Worm (Caenorhabditis elegans) whole organism, L3 larva: ENCODE results near the gene C29A12.1.

Experiments used
- R02D3.7 ChIP-seq: fragments of 150-350 bp; optimal IDR thresholded peaks from 2 replicates; lab custom pipeline; 2014; ENCODE audit warnings: missing biosample characterization, missing genetic modification characterization
- ZK546.5 ChIP-seq: sonication (generic microtip); optimal IDR thresholded peaks from 2 replicates; lab custom pipeline; 2017; ENCODE audit warnings: missing biosample characterization, missing genetic modification characterization
- aly-2 ChIP-seq: fragments of 150-350 bp; optimal IDR thresholded peaks from 2 replicates; lab custom pipeline; 2014; ENCODE audit warnings: missing biosample characterization, missing genetic modification characterization
- ama-1 ChIP-seq: fragments of 150-350 bp; optimal IDR thresholded peaks from 2 replicates; lab custom pipeline; 2018
- ceh-16 ChIP-seq: sonication (generic microtip); optimal IDR thresholded peaks from 2 replicates; lab custom pipeline; 2017; ENCODE audit warnings: missing biosample characterization, missing genetic modification characterization
- ceh-28 ChIP-seq: fragments of 150-350 bp; optimal IDR thresholded peaks from 2 replicates; lab custom pipeline; 2014; ENCODE audit warnings: missing biosample characterization, missing genetic modification reagents, missing genetic modification characterization
- ceh-82 ChIP-seq: fragments of 150-350 bp; optimal IDR thresholded peaks from 2 replicates; lab custom pipeline; 2014; ENCODE audit warnings: missing biosample characterization, missing genetic modification characterization
- ceh-9 ChIP-seq: sonication (generic microtip); optimal IDR thresholded peaks from 2 replicates; lab custom pipeline; 2018; ENCODE audit warnings: missing biosample characterization, missing genetic modification characterization
- daf-12 ChIP-seq: fragments of 150-350 bp; optimal IDR thresholded peaks from 2 replicates; lab custom pipeline; 2014; ENCODE audit warnings: missing biosample characterization, missing genetic modification reagents, missing genetic modification characterization
- egl-27 ChIP-seq: sonication (generic microtip); optimal IDR thresholded peaks from 4 replicates; lab custom pipeline; 2017; ENCODE audit warnings: missing biosample characterization, missing genetic modification reagents, missing genetic modification characterization
- egl-5 ChIP-seq: fragments of 150-350 bp; optimal IDR thresholded peaks from 2 replicates; lab custom pipeline; 2017; ENCODE audit warnings: missing biosample characterization, missing genetic modification reagents, missing genetic modification characterization, inconsistent platforms
- elt-1 ChIP-seq: fragments of 150-350 bp; optimal IDR thresholded peaks from 2 replicates; lab custom pipeline; 2014; ENCODE audit warnings: missing biosample characterization, missing genetic modification characterization
- elt-2 ChIP-seq: sonication (generic microtip); optimal IDR thresholded peaks from 2 replicates; lab custom pipeline; 2016; ENCODE audit warnings: missing genetic modification reagents, mild to moderate bottlenecking, missing genetic modification characterization, missing compliant biosample characterization
- elt-3 ChIP-seq, 3 experiments: fragments of 150-350 bp in 1 of 3; sonication (generic microtip) in 2 of 3; optimal IDR thresholded peaks; 2 replicates in 2 of 3; 4 replicates in 1 of 3; lab custom pipeline; 2014 to 2017; ENCODE audit warnings: missing biosample characterization in 3 of 3, missing genetic modification characterization in 3 of 3
- eor-1 ChIP-seq, 2 experiments: fragments of 150-350 bp; optimal IDR thresholded peaks; 2 replicates each; lab custom pipeline; 2014 to 2018; ENCODE audit warnings: missing biosample characterization in 2 of 2, missing genetic modification characterization in 2 of 2
- fkh-10 ChIP-seq: sonication (generic microtip); optimal IDR thresholded peaks from 2 replicates; lab custom pipeline; 2017; ENCODE audit warnings: missing biosample characterization, missing genetic modification reagents, missing genetic modification characterization
- fkh-2 ChIP-seq: fragments of 150-350 bp; optimal IDR thresholded peaks from 2 replicates; lab custom pipeline; 2014; ENCODE audit warnings: missing biosample characterization, missing genetic modification reagents, missing genetic modification characterization
- fos-1 ChIP-seq: fragments of 150-350 bp; optimal IDR thresholded peaks from 2 replicates; lab custom pipeline; 2014; ENCODE audit warnings: missing biosample characterization, missing genetic modification characterization
- hmg-11 ChIP-seq: sonication (generic microtip); optimal IDR thresholded peaks from 2 replicates; lab custom pipeline; 2016; ENCODE audit warnings: missing genetic modification characterization, missing compliant biosample characterization
- jun-1 ChIP-seq: fragments of 150-350 bp; optimal IDR thresholded peaks from 2 replicates; lab custom pipeline; 2014; ENCODE audit warnings: missing biosample characterization, missing genetic modification reagents, missing genetic modification characterization
- lin-15B ChIP-seq: fragments of 150-350 bp; optimal IDR thresholded peaks from 2 replicates; lab custom pipeline; 2014; ENCODE audit warnings: missing biosample characterization, missing genetic modification characterization
- lin-39 ChIP-seq: fragments of 150-350 bp; optimal IDR thresholded peaks from 2 replicates; lab custom pipeline; 2018; ENCODE audit warnings: missing biosample characterization, missing genetic modification reagents, missing genetic modification characterization
- lsy-12 ChIP-seq: sonication (generic microtip); optimal IDR thresholded peaks from 2 replicates; lab custom pipeline; 2016; ENCODE audit warnings: mild to moderate bottlenecking, missing genetic modification characterization, missing compliant biosample characterization
- mdl-1 ChIP-seq: fragments of 150-350 bp; optimal IDR thresholded peaks from 2 replicates; lab custom pipeline; 2014; ENCODE audit warnings: missing biosample characterization, missing genetic modification characterization
- mml-1 ChIP-seq: fragments of 150-350 bp; sonication (generic microtip); optimal IDR thresholded peaks from 3 replicates; lab custom pipeline; 2014; ENCODE audit warnings: missing biosample characterization, missing genetic modification characterization
- nfya-1 ChIP-seq: sonication (generic microtip); optimal IDR thresholded peaks from 2 replicates; lab custom pipeline; 2017; ENCODE audit warnings: missing genetic modification characterization, mild to moderate bottlenecking, missing compliant biosample characterization, antibody characterized with exemption, moderate library complexity; ENCODE audit not compliant: insufficient read depth
- nhr-11 ChIP-seq: fragments of 150-350 bp; optimal IDR thresholded peaks from 2 replicates; lab custom pipeline; 2014; ENCODE audit warnings: missing biosample characterization, missing genetic modification characterization
- nhr-12 ChIP-seq: fragments of 150-350 bp; optimal IDR thresholded peaks from 2 replicates; lab custom pipeline; 2014; ENCODE audit warnings: missing biosample characterization, missing genetic modification characterization
- nhr-23 ChIP-seq: fragments of 150-350 bp; optimal IDR thresholded peaks from 2 replicates; lab custom pipeline; 2014; ENCODE audit warnings: missing biosample characterization, missing genetic modification reagents, missing genetic modification characterization
- nhr-237 ChIP-seq: fragments of 150-350 bp; optimal IDR thresholded peaks from 2 replicates; lab custom pipeline; 2014; ENCODE audit warnings: missing biosample characterization, missing genetic modification characterization
- nhr-25 ChIP-seq: sonication (generic microtip); optimal IDR thresholded peaks from 2 replicates; lab custom pipeline; 2017; ENCODE audit warnings: missing biosample characterization, missing genetic modification characterization
- nhr-28 ChIP-seq: fragments of 150-350 bp; optimal IDR thresholded peaks from 2 replicates; lab custom pipeline; 2014; ENCODE audit warnings: missing biosample characterization, missing genetic modification characterization
- nhr-43 ChIP-seq: sonication (generic microtip); optimal IDR thresholded peaks from 2 replicates; lab custom pipeline; 2016; ENCODE audit warnings: mild to moderate bottlenecking, missing genetic modification characterization, missing compliant biosample characterization; ENCODE audit not compliant: poor library complexity, severe bottlenecking
- nhr-67 ChIP-seq: fragments of 150-350 bp; optimal IDR thresholded peaks from 2 replicates; lab custom pipeline; 2014; ENCODE audit warnings: missing biosample characterization, missing genetic modification characterization
- nhr-76 ChIP-seq: fragments of 150-350 bp; sonication (generic microtip); optimal IDR thresholded peaks from 5 replicates; lab custom pipeline; 2014; ENCODE audit warnings: missing biosample characterization, missing genetic modification characterization
- nhr-77 ChIP-seq: fragments of 150-350 bp; optimal IDR thresholded peaks from 2 replicates; lab custom pipeline; 2014; ENCODE audit warnings: missing biosample characterization, missing genetic modification characterization
- pha-4 ChIP-seq: fragments of 150-350 bp; optimal IDR thresholded peaks from 2 replicates; lab custom pipeline; 2014; ENCODE audit warnings: missing biosample characterization, missing genetic modification reagents, missing genetic modification characterization
- pqm-1 ChIP-seq: fragments of 150-350 bp; optimal IDR thresholded peaks from 2 replicates; lab custom pipeline; 2017; ENCODE audit warnings: missing biosample characterization, missing genetic modification characterization, inconsistent platforms
- sea-2 ChIP-seq: fragments of 150-350 bp; sonication (generic microtip); optimal IDR thresholded peaks from 4 replicates; lab custom pipeline; 2014; ENCODE audit warnings: missing biosample characterization, missing genetic modification reagents, missing genetic modification characterization
- skn-1 ChIP-seq: fragments of 150-350 bp; optimal IDR thresholded peaks from 2 replicates; lab custom pipeline; 2014; ENCODE audit warnings: missing biosample characterization, missing genetic modification characterization
- snpc-4 ChIP-seq: fragments of 150-350 bp; optimal IDR thresholded peaks from 2 replicates; lab custom pipeline; 2014; ENCODE audit warnings: missing biosample characterization, missing genetic modification characterization
- tbx-2 ChIP-seq: sonication (generic microtip); optimal IDR thresholded peaks from 2 replicates; lab custom pipeline; 2016; ENCODE audit warnings: mild to moderate bottlenecking, missing genetic modification characterization, missing compliant biosample characterization
- unc-39 ChIP-seq: sonication (generic microtip); optimal IDR thresholded peaks from 4 replicates; lab custom pipeline; 2017; ENCODE audit warnings: missing biosample characterization, missing genetic modification characterization
- unc-62 ChIP-seq: fragments of 150-350 bp; sonication (generic microtip); optimal IDR thresholded peaks from 4 replicates; lab custom pipeline; 2014; ENCODE audit warnings: missing biosample characterization, missing genetic modification reagents, missing genetic modification characterization
- zag-1 ChIP-seq: fragments of 150-350 bp; optimal IDR thresholded peaks from 2 replicates; lab custom pipeline; 2014; ENCODE audit warnings: missing biosample characterization, missing genetic modification characterization
- ztf-11 ChIP-seq: fragments of 150-350 bp; optimal IDR thresholded peaks from 2 replicates; lab custom pipeline; 2014; ENCODE audit warnings: missing biosample characterization, missing genetic modification characterization
- ztf-4 ChIP-seq: fragments of 150-350 bp; optimal IDR thresholded peaks from 2 replicates; lab custom pipeline; 2014; ENCODE audit warnings: missing biosample characterization, missing genetic modification characterization

The C29A12.1 gene

DNA sequence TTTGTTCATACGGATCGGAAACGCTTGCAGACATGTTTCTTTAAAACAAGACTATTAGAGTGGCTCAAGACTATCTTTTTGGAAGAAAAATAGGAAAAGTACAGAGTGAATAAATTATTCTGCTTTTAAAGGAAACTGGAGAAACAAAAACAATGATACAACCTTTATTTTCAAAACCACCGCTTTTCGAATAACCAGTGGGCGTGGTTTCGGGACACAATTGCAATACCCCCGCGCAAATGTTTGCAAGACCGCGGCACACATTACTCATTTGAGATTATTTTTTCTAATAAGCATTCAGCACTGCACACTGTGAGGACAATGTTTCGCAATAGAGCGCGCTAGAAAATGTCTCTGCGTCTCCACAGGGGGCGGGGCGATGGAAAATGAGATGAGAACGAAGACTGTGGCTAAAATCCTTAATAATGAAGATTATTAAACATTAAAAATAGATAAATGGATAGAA, 5.4 kb downstream of the C29A12.1 start, which contains the start of gene plrg-1:
TSS of gene plrg-1 (minus strand) at position 51 of the 466 bp plus-strand sequence.
- TF ChIP-seq ceh-16 (tag; lab: Kevin White, UChicago), result no peak
- peak; percentile 66 for TF ChIP-seq unc-62 (GFP tag; lab: Kevin White, UChicago)
- TF ChIP-seq nhr-25, result peak; percentile 86
- peak; percentile 82 for TF ChIP-seq lsy-12
- no peak for TF ChIP-seq ZK546.5
- TF ChIP-seq skn-1, result peak; percentile 66
- peak; percentile 60 for TF ChIP-seq tbx-2
- peak; percentile 85 for TF ChIP-seq nfya-1 (tag; lab: Kevin White, UChicago)
- TF ChIP-seq snpc-4, result peak; percentile 90
- peak; percentile 52 for TF ChIP-seq elt-1 (tag; lab: Kevin White, UChicago)
- TF ChIP-seq mdl-1 (tag; lab: Kevin White, UChicago), result peak; percentile 6
- TF ChIP-seq sea-2 (GFP tag; lab: Kevin White, UChicago), result no peak
- peak; percentile 29 for TF ChIP-seq fkh-10 (GFP tag; lab: Kevin White, UChicago)
- TF ChIP-seq jun-1 (tag; lab: Kevin White, UChicago), result peak; percentile 71
- TF ChIP-seq nhr-67 (tag; lab: Kevin White, UChicago), result peak; percentile 36
- TF ChIP-seq nhr-11, result no peak
- no peak for TF ChIP-seq nhr-28 (tag; lab: Kevin White, UChicago)
- peak; percentile 89 for TF ChIP-seq lin-39
- TF ChIP-seq daf-12 (tag; lab: Kevin White, UChicago), result no peak
- no peak for TF ChIP-seq ztf-4 (tag; lab: Kevin White, UChicago)
- TF ChIP-seq lin-15B (tag; lab: Kevin White, UChicago), result peak; percentile 92
- TF ChIP-seq mml-1, result no peak
- peak; percentile 47 for TF ChIP-seq pqm-1
- TF ChIP-seq ceh-28, result peak; percentile 82
- peak; percentile 72 for TF ChIP-seq ceh-82
- TF ChIP-seq unc-39 (tag; lab: Kevin White, UChicago), result no peak
- TF ChIP-seq aly-2 (tag; lab: Kevin White, UChicago), result no peak
- TF ChIP-seq pha-4 (tag; lab: Kevin White, UChicago), result peak; percentile 92
- TF ChIP-seq nhr-237 (tag; lab: Kevin White, UChicago), result no peak
- peak; percentile 56 for TF ChIP-seq nhr-76 (tag; lab: Kevin White, UChicago)
- TF ChIP-seq nhr-77 (tag; lab: Kevin White, UChicago), result peak; percentile 17
- peak; percentile 93 for TF ChIP-seq hmg-11 (tag; lab: Kevin White, UChicago)
- no peak for TF ChIP-seq nhr-12
- TF ChIP-seq egl-5, result peak; percentile 92
- TF ChIP-seq eor-1 (tag; optimal IDR thresholded peaks at IDR 0.05; lab: Kevin White, UChicago), result no peak
- no peak for TF ChIP-seq ceh-9 (tag; lab: Kevin White, UChicago)
- no peak for TF ChIP-seq ztf-11
- peak; percentile 96 for TF ChIP-seq nhr-43 (tag; lab: Kevin White, UChicago)
- peak; percentile 54 for TF ChIP-seq zag-1 (tag; lab: Kevin White, UChicago)
- peak; percentile 41 for TF ChIP-seq egl-27 (tag; lab: Kevin White, UChicago)
- peak; percentile 74 for TF ChIP-seq R02D3.7 (tag; lab: Kevin White, UChicago)
- no peak for TF ChIP-seq ama-1
- peak; percentile 94 for TF ChIP-seq nhr-23 (tag; lab: Kevin White, UChicago)
- no peak for TF ChIP-seq fos-1 (tag; lab: Kevin White, UChicago)
- TF ChIP-seq elt-3 (tag; optimal IDR thresholded peaks at IDR 0.05; lab: Kevin White, UChicago), result peak in 1 of 3 experiments; percentile 21
- peak; percentile 79 for TF ChIP-seq elt-2 (tag; lab: Kevin White, UChicago)
- TF ChIP-seq fkh-2 (tag; lab: Kevin White, UChicago), result no peak
